Fruit fly (Drosophila melanogaster) whole organism, adult: Measurements from ENCODE around the gene CG46026.

ENCODE experiments used
- CG12768 ChIP-seq: fragments of 200-800 bp; sonication (Bioruptor generic); optimal IDR thresholded peaks from 2 replicates; lab custom pipeline; 2017; ENCODE audit warnings: missing biosample characterization, missing genetic modification characterization, mild to moderate bottlenecking, moderate library complexity, missing genetic modification reagents
- CG14711 ChIP-seq: fragments of 200-800 bp; sonication (Bioruptor generic); optimal IDR thresholded peaks from 2 replicates; lab custom pipeline; 2018; ENCODE audit warnings: missing biosample characterization, mild to moderate bottlenecking, missing genetic modification characterization, moderate library complexity
- CG33017 ChIP-seq: fragments of 200-800 bp; sonication (Bioruptor generic); optimal IDR thresholded peaks from 2 replicates; lab custom pipeline; 2018; ENCODE audit warnings: missing biosample characterization, mild to moderate bottlenecking, missing genetic modification characterization, moderate library complexity
- CG5204 ChIP-seq: fragments of 200-800 bp; sonication (Bioruptor generic); optimal IDR thresholded peaks from 2 replicates; lab custom pipeline; 2016; ENCODE audit warnings: missing biosample characterization, missing genetic modification characterization
- CG7045 ChIP-seq: fragments of 200-800 bp; sonication (Bioruptor generic); optimal IDR thresholded peaks from 2 replicates; lab custom pipeline; 2017; ENCODE audit warnings: missing biosample characterization, mild to moderate bottlenecking, missing genetic modification characterization
- Hr96 ChIP-seq: fragments of 200-800 bp; sonication (Bioruptor generic); optimal IDR thresholded peaks from 2 replicates; lab custom pipeline; 2016; ENCODE audit warnings: missing biosample characterization, missing genetic modification characterization
- bab1 ChIP-seq: fragments of 200-800 bp; sonication (Bioruptor generic); optimal IDR thresholded peaks from 3 replicates; lab custom pipeline; 2019; ENCODE audit warnings: missing biosample characterization, mild to moderate bottlenecking, missing genetic modification characterization, moderate library complexity
- cic ChIP-seq: fragments of 200-800 bp; sonication (Bioruptor generic); optimal IDR thresholded peaks from 2 replicates; lab custom pipeline; 2017; ENCODE audit warnings: missing biosample characterization, mild to moderate bottlenecking, missing genetic modification characterization, moderate library complexity
- cnc ChIP-seq, 2 experiments: fragments of >200 bp; optimal IDR thresholded peaks; 2 replicates each; lab custom pipeline; 2017
- kay ChIP-seq: fragments of 200-800 bp; sonication (Bioruptor generic); peaks from one replicate; lab custom pipeline; 2016; ENCODE audit warnings: missing biosample characterization, missing genetic modification characterization, borderline replicate concordance
- pad ChIP-seq: fragments of 200-800 bp; sonication (Bioruptor generic); optimal IDR thresholded peaks from 3 replicates; lab custom pipeline; 2017; ENCODE audit warnings: missing biosample characterization, missing genetic modification characterization, mild to moderate bottlenecking, moderate library complexity, missing genetic modification reagents
- tj ChIP-seq: fragments of 200-800 bp; sonication (Bioruptor generic); optimal IDR thresholded peaks from 3 replicates; lab custom pipeline; 2017; ENCODE audit warnings: missing biosample characterization, mild to moderate bottlenecking, missing genetic modification characterization, moderate library complexity

- TF ChIP-seq Hr96 (GFP tag; lab: Kevin White, UChicago) (no peak), cnc (optimal IDR thresholded peaks at IDR 0.05; lab: Kevin White, UChicago) (no peak), CG14711 (no peak), pad (GFP tag; lab: Kevin White, UChicago) (no peak), tj (GFP tag; lab: Kevin White, UChicago) (no peak), cic (no peak), CG7045 (GFP tag; lab: Kevin White, UChicago) (no peak), bab1 (GFP tag; lab: Kevin White, UChicago) (no peak), kay (GFP tag; lab: Kevin White, UChicago) (no peak), CG33017 (tag; lab: Kevin White, UChicago) (no peak), CG5204 (GFP tag; lab: Kevin White, UChicago) (no peak), CG12768 (no peak)
Measured at dm6 chr3R:6278231-6278630, 28.5 kb upstream of the CG46026 start, which contains the start of gene Osi12.
